Fruit fly (Drosophila melanogaster): ENCODE results near the gene tgy.
A peak's percentile ranks its signal among the peaks of the same experiment; 100 is the strongest.

The tgy gene

dm6 chrX:19166152-19166935, 39.2 kb upstream of the tgy start (continued):
- TF ChIP-seq insv (GFP tag; optimal IDR thresholded peaks at IDR 0.05) (no peak), CG12659 (GFP tag; optimal IDR thresholded peaks at IDR 0.05) (peak; percentile 60), Blimp-1 (GFP tag; optimal IDR thresholded peaks at IDR 0.05) (peak; percentile 3), tna (GFP tag; IDR thresholded peaks at IDR 0.05; ENCODE audit: partially characterized antibody) (no peak), lola (GFP tag; optimal IDR thresholded peaks at IDR 0.05) (peak in 1 of 3 experiments; percentile 29), sug (tag; optimal IDR thresholded peaks at IDR 0.05) (peak; percentile 39), CG4328 (GFP tag; optimal IDR thresholded peaks at IDR 0.05) (no peak), kah (GFP tag; optimal IDR thresholded peaks at IDR 0.05) (no peak), Nf-YC (tag; optimal IDR thresholded peaks at IDR 0.05) (peak; percentile 32), slbo (GFP tag; IDR thresholded peaks at IDR 0.05) (peak; percentile 44; the same call in 1 of the 2 replicates), Doc3 (GFP tag; IDR thresholded peaks at IDR 0.05; ENCODE audit: partially characterized antibody) (no peak), CG8924 (tag; optimal IDR thresholded peaks at IDR 0.05) (peak; percentile 55), CG14014 (GFP tag; IDR thresholded peaks at IDR 0.05) (no peak), dpn (GFP tag; optimal IDR thresholded peaks at IDR 0.05) (peak; percentile 41 to 61), zfh2 (GFP tag; optimal IDR thresholded peaks at IDR 0.05) (no peak), CG11504 (tag; optimal IDR thresholded peaks at IDR 0.05) (peak; percentile 74), HHEX (GFP tag; optimal IDR thresholded peaks at IDR 0.05) (peak; percentile 37), CG8281 (tag; optimal IDR thresholded peaks at IDR 0.05) (peak; percentile 3), Ada2b (GFP tag; IDR thresholded peaks at IDR 0.05) (no peak), Xbp1 (GFP tag; optimal IDR thresholded peaks at IDR 0.05) (peak; percentile 31), CG10431 (GFP tag; optimal IDR thresholded peaks at IDR 0.05) (no peak), Oaz (GFP tag; IDR thresholded peaks at IDR 0.05) (0 out of 2 replicates have a peak, but pooled peaks have one; percentile 32), Fer1 (GFP tag; optimal IDR thresholded peaks at IDR 0.05) (peak; percentile 29), CG12769 (tag; optimal IDR thresholded peaks at IDR 0.05) (peak; percentile 52), Vsx1 (GFP tag; optimal IDR thresholded peaks at IDR 0.05) (no peak), chn (GFP tag; optimal IDR thresholded peaks at IDR 0.05) (peak; percentile 3), D19A (tag; optimal IDR thresholded peaks at IDR 0.05) (peak; percentile 22), Poxn (GFP tag; IDR thresholded peaks at IDR 0.05) (no peak), pfk (GFP tag; optimal IDR thresholded peaks at IDR 0.05) (no peak), dati (GFP tag; IDR thresholded peaks at IDR 0.05) (no peak), CG6683 (GFP tag; optimal IDR thresholded peaks at IDR 0.05) (no peak), CG1603 (tag; optimal IDR thresholded peaks at IDR 0.05) (peak; percentile 20), CG2202 (tag; optimal IDR thresholded peaks at IDR 0.05) (no peak), nom (GFP tag; optimal IDR thresholded peaks at IDR 0.05) (no peak), gt (GFP tag; IDR thresholded peaks at IDR 0.05) (no peak), D (optimal IDR thresholded peaks at IDR 0.05) (no peak), D (GFP tag; optimal IDR thresholded peaks at IDR 0.05) (no peak), Kr (GFP tag; optimal IDR thresholded peaks at IDR 0.05) (no peak), CG13296 (GFP tag; optimal IDR thresholded peaks at IDR 0.05) (peak; percentile 18), CG33557 (GFP tag; optimal IDR thresholded peaks at IDR 0.05) (no peak), CG4282 (GFP tag; optimal IDR thresholded peaks at IDR 0.05) (no peak), Hey (tag; optimal IDR thresholded peaks at IDR 0.05) (no peak), CG10979 (tag; optimal IDR thresholded peaks at IDR 0.05) (peak; percentile 4), CG2129 (GFP tag; IDR thresholded peaks at IDR 0.05; ENCODE audit: partially characterized antibody) (no peak), CG3281 (GFP tag; optimal IDR thresholded peaks at IDR 0.05) (peak; percentile 62), nmo (GFP tag; optimal IDR thresholded peaks at IDR 0.05) (peak; percentile 50), Sry-δ (GFP tag; optimal IDR thresholded peaks at IDR 0.05) (no peak), shn (GFP tag; optimal IDR thresholded peaks at IDR 0.05) (no peak)
